Worm (Caenorhabditis elegans): Measurements from ENCODE around the gene nhr-150.
A peak's percentile ranks its signal among the peaks of the same experiment; 100 is the strongest.

The nhr-150 gene

DNA sequence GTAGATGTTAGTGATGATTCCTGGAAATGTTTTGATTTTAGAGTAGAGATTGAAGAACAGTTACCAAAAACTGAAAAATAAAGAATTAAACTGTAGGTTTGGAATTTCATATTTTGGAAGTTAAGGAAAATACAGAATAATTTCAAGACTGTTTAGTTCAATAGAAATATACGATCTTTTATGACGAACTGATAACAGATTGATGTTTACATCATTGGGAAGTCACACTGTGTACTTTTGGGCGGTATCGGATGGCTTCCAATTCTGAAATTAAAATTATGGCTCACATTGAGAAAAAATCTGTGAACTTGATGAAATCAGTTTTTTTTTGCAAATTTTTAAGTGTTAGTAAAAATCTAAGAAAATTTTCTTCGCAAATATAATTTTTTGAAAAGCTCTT, 48.8 kb downstream of the nhr-150 start, which contains the start of gene T26H5.8:
Gene T26H5.8 (minus strand): TSS at position 270 of the 400 bp plus-strand sequence.
- TF ChIP-seq K02D7.2 (tag; optimal IDR thresholded peaks at IDR 0.05) (no peak), ceh-34 (tag; optimal IDR thresholded peaks at IDR 0.05) (no peak), unc-55 (GFP tag; optimal IDR thresholded peaks at IDR 0.05) (no peak)

ce11 chrV:15431322-15432052, 49.8 kb downstream of the nhr-150 start:
- 0 out of 2 replicates have a peak, but pooled peaks have one; percentile 28 for TF ChIP-seq ceh-45 (GFP tag; IDR thresholded peaks at IDR 0.05)
- no peak for TF ChIP-seq zip-5 (tag; optimal IDR thresholded peaks at IDR 0.05)
- TF ChIP-seq elt-4 (tag; optimal IDR thresholded peaks at IDR 0.05) = no peak
- TF ChIP-seq fkh-10 (GFP tag; optimal IDR thresholded peaks at IDR 0.05) = no peak
